Worm (Caenorhabditis elegans): ENCODE measurements around the gene faah-5.

Gene faah-5

ce11 chrIII:11836734-11837133, 54.5 kb downstream of the faah-5 start:
- TF ChIP-seq ceh-14 (tag; optimal IDR thresholded peaks at IDR 0.05) (no peak), Y22D7AL.16 (tag; optimal IDR thresholded peaks at IDR 0.05) (no peak), pqm-1 (tag; optimal IDR thresholded peaks at IDR 0.05) (no peak)
